Worm (Caenorhabditis elegans) whole organism, L2 larva: ENCODE data around the gene clec-197.

Experiments used
- R02D3.7 ChIP-seq: fragments of 150-350 bp; optimal IDR thresholded peaks from 2 replicates; lab custom pipeline; 2014; ENCODE audit warnings: missing biosample characterization, missing genetic modification characterization
- aly-2 ChIP-seq: fragments of 150-350 bp; optimal IDR thresholded peaks from 2 replicates; lab custom pipeline; 2014; ENCODE audit warnings: missing biosample characterization, missing genetic modification characterization
- ama-1 ChIP-seq: fragments of 150-350 bp; optimal IDR thresholded peaks from 2 replicates; lab custom pipeline; 2018; ENCODE audit warnings: inconsistent platforms
- egl-27 ChIP-seq: sonication (generic microtip); optimal IDR thresholded peaks from 3 replicates; lab custom pipeline; 2017; ENCODE audit warnings: missing biosample characterization, missing genetic modification reagents, missing genetic modification characterization
- lin-13 ChIP-seq: fragments of 150-350 bp; optimal IDR thresholded peaks from 2 replicates; lab custom pipeline; 2014; ENCODE audit warnings: missing biosample characterization, missing genetic modification reagents, missing genetic modification characterization
- mdl-1 ChIP-seq, 2 experiments: fragments of 150-350 bp in 1 of 2; sonication (generic microtip) in 1 of 2; optimal IDR thresholded peaks; 2 replicates each; lab custom pipeline; 2017; ENCODE audit warnings: missing biosample characterization in 2 of 2, missing genetic modification characterization in 2 of 2
- sma-3 ChIP-seq: sonication (generic microtip); optimal IDR thresholded peaks from 2 replicates; lab custom pipeline; 2016; ENCODE audit warnings: missing genetic modification reagents, missing genetic modification characterization, missing compliant biosample characterization
- snpc-4 ChIP-seq: fragments of 150-350 bp; optimal IDR thresholded peaks from 2 replicates; lab custom pipeline; 2014; ENCODE audit warnings: missing biosample characterization, missing genetic modification characterization

DNA sequence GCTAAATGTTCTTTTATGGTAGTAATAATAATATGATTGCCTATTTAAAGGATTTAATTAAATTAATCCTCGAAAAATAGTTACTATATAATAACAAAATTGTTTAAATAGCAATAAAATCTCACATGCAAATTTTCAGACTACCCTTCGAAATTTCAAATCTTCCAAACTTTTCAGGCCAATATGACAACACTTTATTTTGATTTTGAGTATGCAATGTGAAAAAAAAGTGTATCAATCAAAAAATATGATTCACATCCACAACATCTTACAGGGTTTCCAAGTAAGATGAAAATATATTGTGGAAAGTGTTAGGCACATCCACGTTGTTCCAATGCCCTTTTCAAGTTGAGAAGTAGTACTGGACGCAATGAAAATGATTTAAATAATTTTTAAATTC is 34.7 kb downstream of the clec-197 start, which contains the start of gene snf-9:
- TF ChIP-seq lin-13 (no peak), egl-27 (tag; lab: Kevin White, UChicago) (no peak), ama-1 (lab: Kevin White, UChicago) (no peak), sma-3 (GFP tag; lab: Kevin White, UChicago) (no peak), aly-2 (no peak), R02D3.7 (no peak), mdl-1 (tag; optimal IDR thresholded peaks at IDR 0.05; lab: Kevin White, UChicago) (no peak), snpc-4 (no peak)
